Worm (Caenorhabditis elegans): ENCODE measurements around the gene srh-182.
"Not testable (repeated sequence)": the region's sequence is repeated elsewhere in the genome, so short reads cannot be mapped to it uniquely, and the experiment has no call there.

srh-182 gene

ce11 chrV:18444118-18444517, 29.2 kb downstream of the srh-182 start, which contains the start of gene ZK228.1:
ZK228.1 (plus strand) TSS chrV:18444418.
- TF ChIP-seq mel-28 (tag; optimal IDR thresholded peaks at IDR 0.05; ENCODE audit: borderline replicate concordance) (no peak), ekl-4 (GFP tag; IDR thresholded peaks at IDR 0.05) (no peak), ztf-26 (tag; optimal IDR thresholded peaks at IDR 0.05) (no peak), let-526 (GFP tag; IDR thresholded peaks at IDR 0.05) (no peak), Y67H2A.10 (GFP tag; conservative IDR thresholded peaks at IDR 0.05) (no peak), hmg-1.2 (GFP tag; IDR thresholded peaks at IDR 0.05) (no peak), akir-1 (GFP tag; optimal IDR thresholded peaks at IDR 0.05) (no peak), cebp-2 (GFP tag; IDR thresholded peaks at IDR 0.05) (no peak), ztf-6 (GFP tag; IDR thresholded peaks at IDR 0.05) (no peak), Y53G8AR.9 (GFP tag; conservative IDR thresholded peaks at IDR 0.05) (no peak), Y56A3A.18 (GFP tag; IDR thresholded peaks at IDR 0.05) (no peak), T07F8.4 (tag; optimal IDR thresholded peaks at IDR 0.05) (no peak), athp-1 (tag; optimal IDR thresholded peaks at IDR 0.05) (no peak)

ce11 chrV:18439469-18439868, 33.8 kb downstream of the srh-182 start, which contains the start of gene ZK262.9:
ZK262.9 (plus strand) TSS chrV:18439769.
- not testable (repeated sequence) for TF ChIP-seq sptf-2 (GFP tag; optimal IDR thresholded peaks at IDR 0.05); F57C9.4 (tag; optimal IDR thresholded peaks at IDR 0.05); nfyb-1 (GFP tag; IDR thresholded peaks at IDR 0.05)

- TF ChIP-seq bed-2 (GFP tag; IDR thresholded peaks at IDR 0.05) = no peak
- TF ChIP-seq let-526 (GFP tag; IDR thresholded peaks at IDR 0.05) = no peak
- TF ChIP-seq madf-6 (GFP tag; IDR thresholded peaks at IDR 0.05) = no peak
- no peak for TF ChIP-seq bed-1 (GFP tag; IDR thresholded peaks at IDR 0.05)
- no peak for TF ChIP-seq hrde-1 (tag; optimal IDR thresholded peaks at IDR 0.05; ENCODE audit: borderline replicate concordance)
- TF ChIP-seq snpc-1.1 (tag; optimal IDR thresholded peaks at IDR 0.05; ENCODE audit: insufficient read depth) = no peak
- TF ChIP-seq lir-1 (GFP tag; conservative IDR thresholded peaks at IDR 0.05) = no peak
- TF ChIP-seq snpc-4 (GFP tag; optimal IDR thresholded peaks at IDR 0.05) = no peak
- no peak for TF ChIP-seq snpc-4 (tag; optimal IDR thresholded peaks at IDR 0.05)
- no peak for TF ChIP-seq F57C9.4 (tag; optimal IDR thresholded peaks at IDR 0.05)
- no peak for TF ChIP-seq F33H1.4 (GFP tag; IDR thresholded peaks at IDR 0.05)
- no peak for TF ChIP-seq madf-10 (tag; optimal IDR thresholded peaks at IDR 0.05)
- no peak for TF ChIP-seq pbrm-1 (GFP tag; IDR thresholded peaks at IDR 0.05)
- no peak for TF ChIP-seq ztf-18 (tag; optimal IDR thresholded peaks at IDR 0.05)
- no peak for TF ChIP-seq Y53G8AR.9 (GFP tag; conservative IDR thresholded peaks at IDR 0.05)
- no peak for TF ChIP-seq akir-1 (GFP tag; optimal IDR thresholded peaks at IDR 0.05)
- no peak for TF ChIP-seq B0019.2 (GFP tag; conservative IDR thresholded peaks at IDR 0.05)
- TF ChIP-seq ets-4 (GFP tag; optimal IDR thresholded peaks at IDR 0.05) = no peak
- no peak for TF ChIP-seq efl-1 (GFP tag; optimal IDR thresholded peaks at IDR 0.05)
- TF ChIP-seq Y79H2A.3 (GFP tag; conservative IDR thresholded peaks at IDR 0.05) = no peak
- TF ChIP-seq nfya-1 (tag; optimal IDR thresholded peaks at IDR 0.05; ENCODE audit: borderline replicate concordance, insufficient read depth) = no peak
Observed at ce11 chrV:18438081-18438480, 35.2 kb downstream of the srh-182 start, which contains the start of gene ZK262.8. ZK262.8 (plus strand) TSS chrV:18438381.

- TF ChIP-seq Y79H2A.3 (GFP tag; conservative IDR thresholded peaks at IDR 0.05) = no peak
- no peak for TF ChIP-seq ets-4 (GFP tag; optimal IDR thresholded peaks at IDR 0.05)
- TF ChIP-seq unc-130 (GFP tag; optimal IDR thresholded peaks at IDR 0.05) = no peak
- no peak for TF ChIP-seq Y95B8A.8 (GFP tag; IDR thresholded peaks at IDR 0.05)
- no peak for TF ChIP-seq sdz-38 (tag; optimal IDR thresholded peaks at IDR 0.05)
- no peak for TF ChIP-seq Y53G8AR.9 (GFP tag; conservative IDR thresholded peaks at IDR 0.05)
Observed at ce11 chrV:18434961-18435360, 38.4 kb downstream of the srh-182 start, which contains the start of gene ZK262.20. ZK262.20 (minus strand) TSS chrV:18435061.
